Worm (Caenorhabditis elegans) whole organism, late embryonic: Measurements from ENCODE around the gene F27E5.5.
A peak's percentile ranks its signal among the peaks of the same experiment; 100 is the strongest.

Experiments used
- ama-1 ChIP-seq: fragments of 150-350 bp; optimal IDR thresholded peaks from 2 replicates; lab custom pipeline; 2014
- ceh-14 ChIP-seq: sonication (generic microtip); optimal IDR thresholded peaks from 2 replicates; lab custom pipeline; 2016; ENCODE audit warnings: missing genotype, missing genetic modification characterization, missing compliant biosample characterization
- che-1 ChIP-seq: sonication (generic microtip); optimal IDR thresholded peaks from 2 replicates; lab custom pipeline; 2016; ENCODE audit warnings: mild to moderate bottlenecking, missing genetic modification characterization, missing compliant biosample characterization
- dve-1 ChIP-seq: sonication (generic microtip); optimal IDR thresholded peaks from 2 replicates; lab custom pipeline; 2017; ENCODE audit warnings: antibody characterized with exemption, mild to moderate bottlenecking, missing genetic modification characterization, missing compliant biosample characterization
- pag-3 ChIP-seq: sonication (generic microtip); optimal IDR thresholded peaks from 2 replicates; lab custom pipeline; 2016; ENCODE audit warnings: missing compliant biosample characterization, missing genetic modification characterization, borderline replicate concordance
- pax-1 ChIP-seq: fragments of 150-350 bp; optimal IDR thresholded peaks from 2 replicates; lab custom pipeline; 2014; ENCODE audit warnings: missing biosample characterization, missing genetic modification characterization
- pqm-1 ChIP-seq: sonication (generic microtip); optimal IDR thresholded peaks from 2 replicates; lab custom pipeline; 2016; ENCODE audit warnings: missing genetic modification characterization, missing compliant biosample characterization
- sox-4 ChIP-seq: sonication (generic microtip); optimal IDR thresholded peaks from 2 replicates; lab custom pipeline; 2017; ENCODE audit warnings: mild to moderate bottlenecking, missing genetic modification characterization, inconsistent platforms, missing compliant biosample characterization
- tbx-2 ChIP-seq: sonication (generic microtip); optimal IDR thresholded peaks from 2 replicates; lab custom pipeline; 2016; ENCODE audit warnings: missing genetic modification characterization, missing compliant biosample characterization
- unc-55 ChIP-seq: sonication (generic microtip); optimal IDR thresholded peaks from 2 replicates; lab custom pipeline; 2017; ENCODE audit warnings: missing biosample characterization, missing genetic modification reagents, missing genetic modification characterization

DNA sequence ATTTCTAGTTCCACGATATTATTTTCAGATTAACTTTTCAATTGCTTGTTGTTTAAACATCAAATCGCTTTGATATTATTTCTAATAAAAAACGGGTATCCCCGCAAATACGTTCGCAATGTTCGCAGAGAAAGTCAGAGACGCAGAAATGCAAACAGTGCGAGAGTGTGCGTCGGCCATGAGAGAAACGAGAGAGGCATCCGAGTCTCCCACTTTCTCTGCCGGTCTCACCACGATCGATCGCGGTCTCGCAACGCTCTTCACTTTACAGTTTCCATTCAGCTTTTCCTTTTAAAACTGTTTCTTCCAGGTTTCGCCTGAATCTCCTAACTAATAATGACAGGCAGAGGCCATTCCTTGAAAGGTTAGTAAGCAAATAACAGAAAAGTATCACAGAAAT is 42.7 kb upstream of the F27E5.5 start, which contains the start of gene F33H1.4:
- TF ChIP-seq dve-1 (tag; lab: Kevin White, UChicago): no peak
- no peak for TF ChIP-seq sox-4 (tag; lab: Kevin White, UChicago)
- TF ChIP-seq pqm-1 (tag; lab: Kevin White, UChicago): no peak
- TF ChIP-seq ceh-14 (tag; lab: Kevin White, UChicago): no peak
- TF ChIP-seq ama-1 (lab: Kevin White, UChicago): peak; percentile 22
- TF ChIP-seq che-1 (tag; lab: Kevin White, UChicago): no peak
- peak; percentile 60 for TF ChIP-seq unc-55
- TF ChIP-seq pag-3 (tag; lab: Kevin White, UChicago): no peak
- no peak for TF ChIP-seq tbx-2
- no peak for TF ChIP-seq pax-1 (tag; lab: Kevin White, UChicago)
